Fruit fly (Drosophila melanogaster): ENCODE measurements around the gene CG7506.
A peak's percentile ranks its signal among the peaks of the same experiment; 100 is the strongest.

The CG7506 gene

dm6 chr3L:7614226-7614625 lies 27.2 kb downstream of the CG7506 start:
- peak; percentile 63 for TF ChIP-seq CG15710 (tag; optimal IDR thresholded peaks at IDR 0.05)
- TF ChIP-seq Snoo (tag; optimal IDR thresholded peaks at IDR 0.05) = peak; percentile 56
- TF ChIP-seq CG9948 (tag; optimal IDR thresholded peaks at IDR 0.05) = peak; percentile 73
- 0 out of 2 replicates have a peak, but pooled peaks have one; percentile 38 for TF ChIP-seq CG12605 (GFP tag; IDR thresholded peaks at IDR 0.05)
- peak; percentile 70; the same call in 2 of the 3 replicates for TF ChIP-seq CG4496 (GFP tag; IDR thresholded peaks at IDR 0.05)
- TF ChIP-seq CG13204 (GFP tag; optimal IDR thresholded peaks at IDR 0.05) = peak; percentile 19
- TF ChIP-seq D1 (tag; optimal IDR thresholded peaks at IDR 0.05) = no peak
- 0 out of 2 replicates have a peak, but pooled peaks have one; percentile 11 for TF ChIP-seq CG10348 (GFP tag; IDR thresholded peaks at IDR 0.05)
- no peak for TF ChIP-seq fd96Ca (GFP tag; IDR thresholded peaks at IDR 0.05)
- peak; percentile 35; the same call in 1 of the 2 replicates for TF ChIP-seq Ets98B (GFP tag; IDR thresholded peaks at IDR 0.05)
- no peak for TF ChIP-seq rn (GFP tag; IDR thresholded peaks at IDR 0.05)
- peak; percentile 55 for TF ChIP-seq CG14655 (GFP tag; optimal IDR thresholded peaks at IDR 0.05)
- TF ChIP-seq CG8301 (tag; optimal IDR thresholded peaks at IDR 0.05) = peak; percentile 57
- TF ChIP-seq CG8159 (tag; optimal IDR thresholded peaks at IDR 0.05) = peak; percentile 75
- peak; percentile 68 for TF ChIP-seq Pif1A (GFP tag; optimal IDR thresholded peaks at IDR 0.05)
- peak; percentile 75 for TF ChIP-seq CG17806 (tag; optimal IDR thresholded peaks at IDR 0.05)
- TF ChIP-seq CG34367 (tag; optimal IDR thresholded peaks at IDR 0.05) = peak; percentile 46
- TF ChIP-seq EcR (GFP tag; optimal IDR thresholded peaks at IDR 0.05) = no peak
- peak; percentile 22 for TF ChIP-seq gl (tag; optimal IDR thresholded peaks at IDR 0.05)
- TF ChIP-seq CG32121 (GFP tag; IDR thresholded peaks at IDR 0.05) = 0 out of 2 replicates have a peak, but pooled peaks have one; percentile 35
- TF ChIP-seq Pif1B (GFP tag; optimal IDR thresholded peaks at IDR 0.05) = peak; percentile 49

- TF ChIP-seq fd96Ca (GFP tag; IDR thresholded peaks at IDR 0.05) = peak; percentile 65; the same call in 2 of the 3 replicates
- TF ChIP-seq CG8159 (tag; optimal IDR thresholded peaks at IDR 0.05) = peak; percentile 54
- TF ChIP-seq CG12605 (GFP tag; IDR thresholded peaks at IDR 0.05) = 0 out of 2 replicates have a peak, but pooled peaks have one; percentile 22
- peak; percentile 87 for TF ChIP-seq CG14655 (GFP tag; optimal IDR thresholded peaks at IDR 0.05)
- TF ChIP-seq CG34367 (tag; optimal IDR thresholded peaks at IDR 0.05) = peak; percentile 59
- no peak for TF ChIP-seq CG13204 (GFP tag; optimal IDR thresholded peaks at IDR 0.05)
- no peak for TF ChIP-seq D1 (tag; optimal IDR thresholded peaks at IDR 0.05)
- peak; percentile 62 for TF ChIP-seq CG15710 (tag; optimal IDR thresholded peaks at IDR 0.05)
- TF ChIP-seq rn (GFP tag; IDR thresholded peaks at IDR 0.05) = peak; percentile 69; the same call in 1 of the 2 replicates
- TF ChIP-seq CG9948 (tag; optimal IDR thresholded peaks at IDR 0.05) = peak; percentile 73
- peak; percentile 86 for TF ChIP-seq Ets98B (GFP tag; IDR thresholded peaks at IDR 0.05)
- peak; percentile 88 for TF ChIP-seq CG4496 (GFP tag; IDR thresholded peaks at IDR 0.05)
- peak; percentile 83 for TF ChIP-seq CG8301 (tag; optimal IDR thresholded peaks at IDR 0.05)
- TF ChIP-seq Snoo (tag; optimal IDR thresholded peaks at IDR 0.05) = peak; percentile 1
- peak; percentile 76 for TF ChIP-seq CG17806 (tag; optimal IDR thresholded peaks at IDR 0.05)
- peak; percentile 86 for TF ChIP-seq CG32121 (GFP tag; IDR thresholded peaks at IDR 0.05)
- TF ChIP-seq Pif1A (GFP tag; optimal IDR thresholded peaks at IDR 0.05) = peak; percentile 65
- peak; percentile 60 for TF ChIP-seq Pif1B (GFP tag; optimal IDR thresholded peaks at IDR 0.05)
- no peak for TF ChIP-seq CG10348 (GFP tag; IDR thresholded peaks at IDR 0.05)
- no peak for TF ChIP-seq gl (tag; optimal IDR thresholded peaks at IDR 0.05)
- no peak for TF ChIP-seq EcR (GFP tag; optimal IDR thresholded peaks at IDR 0.05)
Measured at dm6 chr3L:7611229-7611628, 30.2 kb downstream of the CG7506 start.

- TF ChIP-seq Pif1A (GFP tag; optimal IDR thresholded peaks at IDR 0.05) (no peak), CG12605 (GFP tag; IDR thresholded peaks at IDR 0.05) (no peak), CG15710 (tag; optimal IDR thresholded peaks at IDR 0.05) (no peak), EcR (GFP tag; optimal IDR thresholded peaks at IDR 0.05) (peak; percentile 75)
Measured at dm6 chr3L:7610522-7610921, 30.9 kb downstream of the CG7506 start.

dm6 chr3L:7606336-7607001 lies 35.0 kb downstream of the CG7506 start:
- TF ChIP-seq CG32121 (GFP tag; IDR thresholded peaks at IDR 0.05) = no peak
- peak; percentile 21 for TF ChIP-seq Pif1A (GFP tag; optimal IDR thresholded peaks at IDR 0.05)
- TF ChIP-seq CG8159 (tag; optimal IDR thresholded peaks at IDR 0.05) = peak; percentile 50
- no peak for TF ChIP-seq rn (GFP tag; IDR thresholded peaks at IDR 0.05)
- TF ChIP-seq CG4496 (GFP tag; IDR thresholded peaks at IDR 0.05) = no peak
- TF ChIP-seq Snoo (tag; optimal IDR thresholded peaks at IDR 0.05) = no peak
- peak; percentile 27 for TF ChIP-seq CG8301 (tag; optimal IDR thresholded peaks at IDR 0.05)
- peak; percentile 12 for TF ChIP-seq gl (tag; optimal IDR thresholded peaks at IDR 0.05)
- TF ChIP-seq CG17806 (tag; optimal IDR thresholded peaks at IDR 0.05) = peak; percentile 50
- TF ChIP-seq CG34367 (tag; optimal IDR thresholded peaks at IDR 0.05) = no peak
- no peak for TF ChIP-seq fd96Ca (GFP tag; IDR thresholded peaks at IDR 0.05)
- TF ChIP-seq CG14655 (GFP tag; optimal IDR thresholded peaks at IDR 0.05) = peak; percentile 44
- no peak for TF ChIP-seq D1 (tag; optimal IDR thresholded peaks at IDR 0.05)
- TF ChIP-seq CG10348 (GFP tag; IDR thresholded peaks at IDR 0.05) = no peak
- TF ChIP-seq Pif1B (GFP tag; optimal IDR thresholded peaks at IDR 0.05) = no peak
- no peak for TF ChIP-seq Ets98B (GFP tag; IDR thresholded peaks at IDR 0.05)
- TF ChIP-seq EcR (GFP tag; optimal IDR thresholded peaks at IDR 0.05) = no peak
- TF ChIP-seq CG9948 (tag; optimal IDR thresholded peaks at IDR 0.05) = peak; percentile 41
- peak; percentile 17 for TF ChIP-seq CG15710 (tag; optimal IDR thresholded peaks at IDR 0.05)
- peak; percentile 21 for TF ChIP-seq CG13204 (GFP tag; optimal IDR thresholded peaks at IDR 0.05)
- TF ChIP-seq CG12605 (GFP tag; IDR thresholded peaks at IDR 0.05) = no peak

dm6 chr3L:7604863-7605262 lies 36.6 kb downstream of the CG7506 start:
- TF ChIP-seq Pif1A (GFP tag; optimal IDR thresholded peaks at IDR 0.05) = no peak
- no peak for TF ChIP-seq Pif1B (GFP tag; optimal IDR thresholded peaks at IDR 0.05)
- peak; percentile 19 for TF ChIP-seq CG13204 (GFP tag; optimal IDR thresholded peaks at IDR 0.05)
- no peak for TF ChIP-seq EcR (GFP tag; optimal IDR thresholded peaks at IDR 0.05)
- TF ChIP-seq CG10348 (GFP tag; IDR thresholded peaks at IDR 0.05) = no peak
- TF ChIP-seq CG8159 (tag; optimal IDR thresholded peaks at IDR 0.05) = no peak
- no peak for TF ChIP-seq CG14655 (GFP tag; optimal IDR thresholded peaks at IDR 0.05)
- TF ChIP-seq D1 (tag; optimal IDR thresholded peaks at IDR 0.05) = no peak
- peak; percentile 44; the same call in 1 of the 2 replicates for TF ChIP-seq CG12605 (GFP tag; IDR thresholded peaks at IDR 0.05)
- 0 out of 2 replicates have a peak, but pooled peaks have one; percentile 14 for TF ChIP-seq Ets98B (GFP tag; IDR thresholded peaks at IDR 0.05)
- no peak for TF ChIP-seq Snoo (tag; optimal IDR thresholded peaks at IDR 0.05)
- TF ChIP-seq CG17806 (tag; optimal IDR thresholded peaks at IDR 0.05) = no peak
- TF ChIP-seq rn (GFP tag; IDR thresholded peaks at IDR 0.05) = no peak
- peak; percentile 27; the same call in 1 of the 3 replicates for TF ChIP-seq CG4496 (GFP tag; IDR thresholded peaks at IDR 0.05)
- no peak for TF ChIP-seq CG34367 (tag; optimal IDR thresholded peaks at IDR 0.05)
- no peak for TF ChIP-seq CG9948 (tag; optimal IDR thresholded peaks at IDR 0.05)
- TF ChIP-seq CG32121 (GFP tag; IDR thresholded peaks at IDR 0.05) = peak; percentile 39; the same call in 1 of the 2 replicates
- TF ChIP-seq CG15710 (tag; optimal IDR thresholded peaks at IDR 0.05) = no peak
- no peak for TF ChIP-seq CG8301 (tag; optimal IDR thresholded peaks at IDR 0.05)
- peak; percentile 6; the same call in 1 of the 3 replicates for TF ChIP-seq fd96Ca (GFP tag; IDR thresholded peaks at IDR 0.05)
